Worm (Caenorhabditis elegans) whole organism, late embryonic: ENCODE measurements around the gene sre-11.

Source experiments
- ama-1 ChIP-seq: fragments of 150-350 bp; optimal IDR thresholded peaks from 2 replicates; lab custom pipeline; 2014
- che-1 ChIP-seq: sonication (generic microtip); optimal IDR thresholded peaks from 2 replicates; lab custom pipeline; 2016; ENCODE audit warnings: mild to moderate bottlenecking, missing genetic modification characterization, missing compliant biosample characterization
- dmd-4 ChIP-seq: sonication (generic microtip); optimal IDR thresholded peaks from 2 replicates; lab custom pipeline; 2016; ENCODE audit warnings: borderline replicate concordance, missing genetic modification characterization, missing compliant biosample characterization
- fkh-10 ChIP-seq: fragments of 150-350 bp; optimal IDR thresholded peaks from 2 replicates; lab custom pipeline; 2014; ENCODE audit warnings: missing biosample characterization, missing genetic modification reagents, missing genetic modification characterization
- madf-2 ChIP-seq: sonication (generic microtip); optimal IDR thresholded peaks from 2 replicates; lab custom pipeline; 2017; ENCODE audit warnings: missing genetic modification characterization, missing compliant biosample characterization
- odd-2 ChIP-seq: sonication (generic microtip); optimal IDR thresholded peaks from 2 replicates; lab custom pipeline; 2017; ENCODE audit warnings: antibody characterized with exemption, mild to moderate bottlenecking, missing genetic modification characterization, missing compliant biosample characterization
- pha-4 ChIP-seq: fragments of 150-350 bp; optimal IDR thresholded peaks from 2 replicates; lab custom pipeline; 2018; ENCODE audit warnings: missing biosample characterization, missing genetic modification reagents, missing genetic modification characterization
- sox-2 ChIP-seq: fragments of 200-800 bp; sonication (Bioruptor generic); IDR thresholded peaks from 2 replicates; pipeline ENCODE4 v1.3.6; 2022; ENCODE audit warnings: missing genetic modification reagents, missing genetic modification characterization, missing compliant biosample characterization
- unc-55 ChIP-seq: sonication (generic microtip); optimal IDR thresholded peaks from 2 replicates; lab custom pipeline; 2017; ENCODE audit warnings: missing biosample characterization, missing genetic modification reagents, missing genetic modification characterization
- ztf-16 ChIP-seq: sonication (generic microtip); optimal IDR thresholded peaks from 2 replicates; lab custom pipeline; 2017; ENCODE audit warnings: missing genetic modification characterization, missing compliant biosample characterization

- TF ChIP-seq fkh-10 (GFP tag; lab: Kevin White, UChicago) (no peak), ztf-16 (tag; lab: Kevin White, UChicago) (no peak), sox-2 (GFP tag; lab: Robert Waterston, UW) (no peak), odd-2 (tag; lab: Kevin White, UChicago) (no peak), unc-55 (GFP tag; lab: Kevin White, UChicago) (no peak), madf-2 (tag; lab: Kevin White, UChicago) (no peak), ama-1 (lab: Kevin White, UChicago) (no peak), che-1 (no peak), dmd-4 (tag; lab: Kevin White, UChicago) (no peak), pha-4 (tag; lab: Kevin White, UChicago) (no peak)
Measured at ce11 chrV:7730488-7730887, 46.7 kb upstream of the sre-11 start.
